Worm (Caenorhabditis elegans) whole organism, L1 larva: ENCODE results near the gene F28G4.3.

Source experiments
- aly-2 ChIP-seq: fragments of 150-350 bp; optimal IDR thresholded peaks from 2 replicates; lab custom pipeline; 2014; ENCODE audit warnings: missing biosample characterization, missing genetic modification characterization
- egl-27 ChIP-seq, 2 experiments: fragments of 150-350 bp in 1 of 2; sonication (generic microtip); optimal IDR thresholded peaks; 3 replicates each; lab custom pipeline; 2017 to 2018; ENCODE audit warnings: missing biosample characterization in 2 of 2, missing genetic modification characterization in 2 of 2, missing genetic modification reagents in 2 of 2
- fkh-10 ChIP-seq: sonication (generic microtip); optimal IDR thresholded peaks from 2 replicates; lab custom pipeline; 2017; ENCODE audit warnings: missing biosample characterization, missing genetic modification reagents, missing genetic modification characterization
- isw-1 ChIP-seq: fragments of 200-800 bp; sonication (Bioruptor generic); IDR thresholded peaks from 2 replicates; pipeline ENCODE4 v1.3.6; 2022; ENCODE audit warnings: missing genetic modification characterization, missing compliant biosample characterization
- lin-39 ChIP-seq: fragments of 150-350 bp; optimal IDR thresholded peaks from 2 replicates; lab custom pipeline; 2014; ENCODE audit warnings: missing biosample characterization, missing genetic modification reagents, missing genetic modification characterization
- mep-1 ChIP-seq: fragments of 150-350 bp; optimal IDR thresholded peaks from 2 replicates; lab custom pipeline; 2014; ENCODE audit warnings: missing biosample characterization, missing genetic modification characterization
- nhr-12 ChIP-seq: sonication (generic microtip); optimal IDR thresholded peaks from 2 replicates; lab custom pipeline; 2017; ENCODE audit warnings: missing biosample characterization, missing genetic modification characterization
- nhr-77 ChIP-seq: fragments of 150-350 bp; optimal IDR thresholded peaks from 2 replicates; lab custom pipeline; 2014; ENCODE audit warnings: missing biosample characterization, missing genetic modification characterization
- skn-1 ChIP-seq: fragments of 150-350 bp; optimal IDR thresholded peaks from 2 replicates; lab custom pipeline; 2014; ENCODE audit warnings: missing biosample characterization, missing genetic modification characterization
- sox-4 ChIP-seq: sonication (generic microtip); optimal IDR thresholded peaks from 2 replicates; lab custom pipeline; 2016; ENCODE audit warnings: missing genetic modification characterization, missing compliant biosample characterization

DNA sequence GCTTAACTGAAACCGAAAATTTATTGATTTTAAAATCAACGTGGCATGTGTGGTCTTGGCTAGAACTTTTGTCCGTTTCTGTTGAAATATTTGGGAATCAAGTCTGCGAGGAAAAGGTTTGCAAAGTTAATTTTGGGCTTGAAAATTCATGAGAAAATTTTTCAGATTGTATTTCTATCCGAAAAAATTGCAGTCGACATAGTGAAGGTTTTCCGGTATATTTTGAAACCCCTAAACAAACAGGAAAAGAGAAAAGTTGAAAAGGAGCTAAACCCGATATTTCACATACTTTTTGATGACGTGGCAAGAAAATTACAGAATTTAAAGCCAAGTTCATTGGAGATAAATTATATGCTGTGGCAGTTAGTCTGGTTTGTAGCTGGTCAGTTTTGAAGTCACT, 27.8 kb downstream of the F28G4.3 start, which contains the start of gene nhr-127:
- TF ChIP-seq skn-1 (tag; lab: Kevin White, UChicago) (no peak), nhr-77 (tag; lab: Kevin White, UChicago) (no peak), sox-4 (no peak), isw-1 (GFP tag; lab: Robert Waterston, UW) (no peak), aly-2 (tag; lab: Kevin White, UChicago) (no peak), mep-1 (tag; lab: Kevin White, UChicago) (no peak), fkh-10 (GFP tag; lab: Kevin White, UChicago) (no peak), egl-27 (tag; optimal IDR thresholded peaks at IDR 0.05; lab: Kevin White, UChicago) (no peak), lin-39 (tag; lab: Kevin White, UChicago) (no peak), nhr-12 (tag; lab: Kevin White, UChicago) (no peak)
